Worm (Caenorhabditis elegans): Measurements from ENCODE around the gene col-168.

col-168 gene

ce11 chrX:6326088-6326487 is at the start of gene col-168:
Gene col-168 (plus strand): TSS chrX:6326388.
- TF ChIP-seq aly-2 (tag; optimal IDR thresholded peaks at IDR 0.05) (no peak), nhr-76 (tag; optimal IDR thresholded peaks at IDR 0.05) (no peak), egl-5 (tag; optimal IDR thresholded peaks at IDR 0.05) (no peak), nhr-11 (tag; optimal IDR thresholded peaks at IDR 0.05) (no peak), fkh-2 (tag; optimal IDR thresholded peaks at IDR 0.05) (no peak)

ce11 chrX:6276701-6277100 is 49.5 kb upstream of the col-168 start:
- TF ChIP-seq tbx-2 (tag; optimal IDR thresholded peaks at IDR 0.05) (no peak), jun-1 (tag; optimal IDR thresholded peaks at IDR 0.05) (no peak), elt-1 (tag; optimal IDR thresholded peaks at IDR 0.05) (no peak), ceh-28 (tag; optimal IDR thresholded peaks at IDR 0.05) (no peak), fkh-10 (GFP tag; optimal IDR thresholded peaks at IDR 0.05) (no peak), aly-2 (tag; optimal IDR thresholded peaks at IDR 0.05) (no peak), ama-1 (optimal IDR thresholded peaks at IDR 0.05) (no peak), pha-4 (tag; optimal IDR thresholded peaks at IDR 0.05) (no peak), eor-1 (tag; optimal IDR thresholded peaks at IDR 0.05) (no peak), fos-1 (tag; optimal IDR thresholded peaks at IDR 0.05) (no peak), zag-1 (tag; optimal IDR thresholded peaks at IDR 0.05) (no peak)

ce11 chrX:6277252-6277651 is 48.9 kb upstream of the col-168 start:
- TF ChIP-seq snpc-4 (tag; optimal IDR thresholded peaks at IDR 0.05) (no peak), fos-1 (tag; optimal IDR thresholded peaks at IDR 0.05) (no peak), egl-5 (tag; optimal IDR thresholded peaks at IDR 0.05) (no peak), unc-62 (GFP tag; optimal IDR thresholded peaks at IDR 0.05) (no peak), ZK546.5 (tag; optimal IDR thresholded peaks at IDR 0.05) (no peak), tbx-2 (tag; optimal IDR thresholded peaks at IDR 0.05) (no peak), nhr-28 (tag; optimal IDR thresholded peaks at IDR 0.05) (no peak), nhr-23 (tag; optimal IDR thresholded peaks at IDR 0.05) (peak; percentile 18), daf-12 (tag; optimal IDR thresholded peaks at IDR 0.05) (no peak), nhr-25 (tag; optimal IDR thresholded peaks at IDR 0.05) (peak; percentile 93), lin-15B (tag; optimal IDR thresholded peaks at IDR 0.05) (no peak), elt-1 (tag; optimal IDR thresholded peaks at IDR 0.05) (peak; percentile 53), nhr-67 (tag; optimal IDR thresholded peaks at IDR 0.05) (no peak), aly-2 (tag; optimal IDR thresholded peaks at IDR 0.05) (no peak), elt-2 (tag; optimal IDR thresholded peaks at IDR 0.05) (no peak), ama-1 (optimal IDR thresholded peaks at IDR 0.05) (no peak), lsy-12 (tag; optimal IDR thresholded peaks at IDR 0.05) (no peak), ceh-82 (tag; optimal IDR thresholded peaks at IDR 0.05) (no peak), nfya-1 (tag; optimal IDR thresholded peaks at IDR 0.05; ENCODE audit: insufficient read depth) (no peak), egl-27 (tag; optimal IDR thresholded peaks at IDR 0.05) (no peak), sea-2 (GFP tag; optimal IDR thresholded peaks at IDR 0.05) (no peak), nhr-11 (tag; optimal IDR thresholded peaks at IDR 0.05) (no peak), jun-1 (tag; optimal IDR thresholded peaks at IDR 0.05) (no peak), zag-1 (tag; optimal IDR thresholded peaks at IDR 0.05) (no peak), unc-39 (tag; optimal IDR thresholded peaks at IDR 0.05) (no peak), lin-39 (tag; optimal IDR thresholded peaks at IDR 0.05) (no peak)

ce11 chrX:6278296-6278695 is 47.9 kb upstream of the col-168 start:
- TF ChIP-seq unc-39 (tag; optimal IDR thresholded peaks at IDR 0.05): no peak
- TF ChIP-seq R02D3.7 (tag; optimal IDR thresholded peaks at IDR 0.05): no peak
- TF ChIP-seq nhr-25 (tag; optimal IDR thresholded peaks at IDR 0.05): peak; percentile 68
- peak; percentile 13 for TF ChIP-seq nfya-1 (tag; optimal IDR thresholded peaks at IDR 0.05; ENCODE audit: insufficient read depth)
- TF ChIP-seq ama-1 (optimal IDR thresholded peaks at IDR 0.05): peak; percentile 15

- TF ChIP-seq tbx-2 (tag; optimal IDR thresholded peaks at IDR 0.05) (no peak), ZK546.5 (tag; optimal IDR thresholded peaks at IDR 0.05) (no peak), nhr-25 (tag; optimal IDR thresholded peaks at IDR 0.05) (peak; percentile 92), mdl-1 (tag; optimal IDR thresholded peaks at IDR 0.05) (no peak), nhr-11 (tag; optimal IDR thresholded peaks at IDR 0.05) (no peak), nhr-43 (tag; optimal IDR thresholded peaks at IDR 0.05; ENCODE audit: poor library complexity, severe bottlenecking) (peak; percentile 43), ama-1 (optimal IDR thresholded peaks at IDR 0.05) (peak; percentile 53)
Measured at ce11 chrX:6279625-6280024, 46.6 kb upstream of the col-168 start, which contains the start of gene col-166. Gene col-166 (plus strand): TSS chrX:6280016.
